ENCODE assay signal across 5 fruit fly cellular contexts in genomic region chrX:13312200-13312599, dm6.
TF ChIP-seq lines count a peak whose summit lies in the region.

No protein-coding gene starts in this region.

- no peak for TF ChIP-seq CTCF in whole organism, embryonic (GFP tag; optimal IDR thresholded peaks at IDR 0.05; lab: Kevin White, UChicago)

TF ChIP-seq in whole organism, adult, 20 proteins besides CTCF, POLR2A, EP300 and RAD21:
- peak; percentile 32 for TF ChIP-seq tj (GFP tag; optimal IDR thresholded peaks at IDR 0.05; lab: Kevin White, UChicago)
- no peak for TF ChIP-seq cnc (optimal IDR thresholded peaks at IDR 0.05; lab: Kevin White, UChicago)
- TF ChIP-seq cic (GFP tag; optimal IDR thresholded peaks at IDR 0.05; lab: Kevin White, UChicago): no peak
- TF ChIP-seq CG11617 (GFP tag; optimal IDR thresholded peaks at IDR 0.05; lab: Kevin White, UChicago): peak; percentile 24
- no peak for TF ChIP-seq ovo (GFP tag; optimal IDR thresholded peaks at IDR 0.05; lab: Kevin White, UChicago)
- TF ChIP-seq CG7045 (GFP tag; optimal IDR thresholded peaks at IDR 0.05; lab: Kevin White, UChicago): peak; percentile 32
- TF ChIP-seq CG12768 (GFP tag; optimal IDR thresholded peaks at IDR 0.05; lab: Kevin White, UChicago): peak; percentile 6
- TF ChIP-seq CG14711 (tag; optimal IDR thresholded peaks at IDR 0.05; lab: Kevin White, UChicago): peak; percentile 39
- peak; percentile 9 for TF ChIP-seq pad (GFP tag; optimal IDR thresholded peaks at IDR 0.05; lab: Kevin White, UChicago)
- TF ChIP-seq Mnt (GFP tag; optimal IDR thresholded peaks at IDR 0.05; lab: Kevin White, UChicago): no peak
- TF ChIP-seq CG33017 (tag; optimal IDR thresholded peaks at IDR 0.05; lab: Kevin White, UChicago): peak; percentile 4
- TF ChIP-seq CG7101 (tag; optimal IDR thresholded peaks at IDR 0.05; lab: Kevin White, UChicago): peak; percentile 56

TF ChIP-seq in whole organism, embryonic, 481 proteins besides CTCF, POLR2A, EP300 and RAD21 (continues in another document):
- no peak for TF ChIP-seq gce (GFP tag; IDR thresholded peaks at IDR 0.05; lab: Robert Waterston, UW)
- TF ChIP-seq D19B (GFP tag; optimal IDR thresholded peaks at IDR 0.05; lab: Kevin White, UChicago): no peak
- TF ChIP-seq Dfd (GFP tag; optimal IDR thresholded peaks at IDR 0.05; lab: Kevin White, UChicago): no peak
- TF ChIP-seq CG8290 (GFP tag; optimal IDR thresholded peaks at IDR 0.05; lab: Kevin White, UChicago): no peak
- no peak for TF ChIP-seq CG8290 (tag; optimal IDR thresholded peaks at IDR 0.05; lab: Kevin White, UChicago)
- no peak for TF ChIP-seq gsb (GFP tag; IDR thresholded peaks at IDR 0.05; lab: Robert Waterston, UW)
- peak; percentile 24 for TF ChIP-seq nom (GFP tag; optimal IDR thresholded peaks at IDR 0.05; lab: Kevin White, UChicago)
- no peak for TF ChIP-seq pb (GFP tag; optimal IDR thresholded peaks at IDR 0.05; lab: Kevin White, UChicago)
- no peak for TF ChIP-seq Dp (GFP tag; optimal IDR thresholded peaks at IDR 0.05; lab: Kevin White, UChicago)
- no peak for TF ChIP-seq cwo (GFP tag; optimal IDR thresholded peaks at IDR 0.05; lab: Kevin White, UChicago)
- TF ChIP-seq HLHmδ (GFP tag; optimal IDR thresholded peaks at IDR 0.05; lab: Kevin White, UChicago): no peak
- TF ChIP-seq Sry-β (GFP tag; optimal IDR thresholded peaks at IDR 0.05; lab: Kevin White, UChicago): no peak
- no peak for TF ChIP-seq B-H2 (GFP tag; optimal IDR thresholded peaks at IDR 0.05; lab: Kevin White, UChicago)
- peak; percentile 2 for TF ChIP-seq lbe (GFP tag; optimal IDR thresholded peaks at IDR 0.05; lab: Kevin White, UChicago)
- TF ChIP-seq knrl (GFP tag; IDR thresholded peaks at IDR 0.05; lab: Robert Waterston, UW; ENCODE audit: partially characterized antibody): no peak
- no peak for TF ChIP-seq tll (GFP tag; optimal IDR thresholded peaks at IDR 0.05; lab: Kevin White, UChicago)
- TF ChIP-seq vnd (GFP tag; IDR thresholded peaks at IDR 0.05; lab: Robert Waterston, UW; ENCODE audit: partially characterized antibody): no peak
- no peak for TF ChIP-seq CG6683 (GFP tag; optimal IDR thresholded peaks at IDR 0.05; lab: Kevin White, UChicago)
- peak; percentile 15 for TF ChIP-seq CG11504 (tag; optimal IDR thresholded peaks at IDR 0.05; lab: Kevin White, UChicago)
- TF ChIP-seq CG2116 (GFP tag; optimal IDR thresholded peaks at IDR 0.05; lab: Kevin White, UChicago): no peak
- TF ChIP-seq CG7963 (GFP tag; IDR thresholded peaks at IDR 0.05; lab: Robert Waterston, UW; ENCODE audit: partially characterized antibody): no peak

TF ChIP-seq in whole organism, prepupa, 60 proteins besides CTCF, POLR2A, EP300 and RAD21 (continues in another document):
- TF ChIP-seq dac (GFP tag; optimal IDR thresholded peaks at IDR 0.05; lab: Kevin White, UChicago): no peak
- TF ChIP-seq CG6276 (GFP tag; optimal IDR thresholded peaks at IDR 0.05; lab: Kevin White, UChicago): peak; percentile 46
- TF ChIP-seq net (GFP tag; optimal IDR thresholded peaks at IDR 0.05; lab: Kevin White, UChicago): peak; percentile 35
- no peak for TF ChIP-seq CG11294 (GFP tag; IDR thresholded peaks at IDR 0.05; lab: Robert Waterston, UW)
- peak; percentile 60 for TF ChIP-seq Sox14 (GFP tag; optimal IDR thresholded peaks at IDR 0.05; lab: Kevin White, UChicago)
- TF ChIP-seq CG8319 (GFP tag; optimal IDR thresholded peaks at IDR 0.05; lab: Kevin White, UChicago): peak; percentile 20
- peak; percentile 85 for TF ChIP-seq Eip78C (GFP tag; lab: Kevin White, UChicago)
- peak; percentile 45 for TF ChIP-seq CG7368 (GFP tag; optimal IDR thresholded peaks at IDR 0.05; lab: Kevin White, UChicago)
- TF ChIP-seq fkh (GFP tag; optimal IDR thresholded peaks at IDR 0.05; lab: Kevin White, UChicago): no peak
- TF ChIP-seq vri (GFP tag; optimal IDR thresholded peaks at IDR 0.05; lab: Kevin White, UChicago): peak; percentile 28
- TF ChIP-seq svp (GFP tag; lab: Kevin White, UChicago): peak; percentile 85
- TF ChIP-seq CG11762 (GFP tag; optimal IDR thresholded peaks at IDR 0.05; lab: Kevin White, UChicago; ENCODE audit: insufficient read depth): peak; percentile 12
- peak; percentile 41 for TF ChIP-seq Hr4 (GFP tag; optimal IDR thresholded peaks at IDR 0.05; lab: Kevin White, UChicago)
- TF ChIP-seq CG4318 (GFP tag; optimal IDR thresholded peaks at IDR 0.05; lab: Kevin White, UChicago): peak; percentile 15
- TF ChIP-seq eg (GFP tag; IDR thresholded peaks at IDR 0.05; lab: Robert Waterston, UW): peak; percentile 54
- peak; percentile 61 for TF ChIP-seq CG3919 (GFP tag; optimal IDR thresholded peaks at IDR 0.05; lab: Kevin White, UChicago)
- TF ChIP-seq CG6854 (GFP tag; optimal IDR thresholded peaks at IDR 0.05; lab: Kevin White, UChicago): peak; percentile 36
- TF ChIP-seq ss (GFP tag; optimal IDR thresholded peaks at IDR 0.05; lab: Kevin White, UChicago): peak; percentile 64 to 65
- peak; percentile 68 for TF ChIP-seq CG31627 (GFP tag; optimal IDR thresholded peaks at IDR 0.05; lab: Kevin White, UChicago)
- peak; percentile 74 for TF ChIP-seq CG8119 (GFP tag; IDR thresholded peaks at IDR 0.05; lab: Robert Waterston, UW)
- TF ChIP-seq Lpt (GFP tag; optimal IDR thresholded peaks at IDR 0.05; lab: Kevin White, UChicago): peak; percentile 52

TF ChIP-seq in whole organism, pupa, 21 proteins besides CTCF, POLR2A, EP300 and RAD21:
- TF ChIP-seq CG15710 (tag; optimal IDR thresholded peaks at IDR 0.05; lab: Kevin White, UChicago): peak; percentile 72
- peak; percentile 71 for TF ChIP-seq CG17806 (tag; optimal IDR thresholded peaks at IDR 0.05; lab: Kevin White, UChicago)
- TF ChIP-seq Pif1B (GFP tag; optimal IDR thresholded peaks at IDR 0.05; lab: Kevin White, UChicago): peak; percentile 44
- no peak for TF ChIP-seq rn (GFP tag; IDR thresholded peaks at IDR 0.05; lab: Robert Waterston, UW)
- peak; percentile 11 for TF ChIP-seq gl (tag; optimal IDR thresholded peaks at IDR 0.05; lab: Kevin White, UChicago)
- peak; percentile 74 for TF ChIP-seq CG8159 (tag; optimal IDR thresholded peaks at IDR 0.05; lab: Kevin White, UChicago)
- peak; percentile 77 for TF ChIP-seq CG9948 (tag; optimal IDR thresholded peaks at IDR 0.05; lab: Kevin White, UChicago)
- TF ChIP-seq EcR (GFP tag; optimal IDR thresholded peaks at IDR 0.05; lab: Kevin White, UChicago): peak; percentile 17
- no peak for TF ChIP-seq D1 (tag; optimal IDR thresholded peaks at IDR 0.05; lab: Kevin White, UChicago)
- peak; percentile 64 for TF ChIP-seq CG34367 (tag; optimal IDR thresholded peaks at IDR 0.05; lab: Kevin White, UChicago)
- TF ChIP-seq CG10348 (GFP tag; IDR thresholded peaks at IDR 0.05; lab: Robert Waterston, UW): no peak
- TF ChIP-seq Ets98B (GFP tag; IDR thresholded peaks at IDR 0.05; lab: Robert Waterston, UW): peak; percentile 54
- peak; percentile 56 for TF ChIP-seq Pif1A (GFP tag; optimal IDR thresholded peaks at IDR 0.05; lab: Kevin White, UChicago)
- TF ChIP-seq CG32121 (GFP tag; IDR thresholded peaks at IDR 0.05; lab: Robert Waterston, UW): peak; percentile 40; the same call in 1 of the 2 replicates
- TF ChIP-seq CG12605 (GFP tag; IDR thresholded peaks at IDR 0.05; lab: Robert Waterston, UW): no peak
- peak; percentile 78 for TF ChIP-seq CG14655 (GFP tag; optimal IDR thresholded peaks at IDR 0.05; lab: Kevin White, UChicago)
- TF ChIP-seq CG8301 (tag; optimal IDR thresholded peaks at IDR 0.05; lab: Kevin White, UChicago): peak; percentile 73
- TF ChIP-seq fd96Ca (GFP tag; IDR thresholded peaks at IDR 0.05; lab: Robert Waterston, UW): peak; percentile 31; the same call in 1 of the 3 replicates
- TF ChIP-seq CG13204 (GFP tag; optimal IDR thresholded peaks at IDR 0.05; lab: Kevin White, UChicago): peak; percentile 33
- TF ChIP-seq Snoo (tag; optimal IDR thresholded peaks at IDR 0.05; lab: Kevin White, UChicago): peak; percentile 65
- peak; percentile 42; the same call in 1 of the 3 replicates for TF ChIP-seq CG4496 (GFP tag; IDR thresholded peaks at IDR 0.05; lab: Robert Waterston, UW)
TF ChIP-seq in whole organism, pupa: peak in this region for 17.

TF ChIP-seq in whole organism, wandering third instar larva, 38 proteins besides CTCF, POLR2A, EP300 and RAD21 (continues in another document):
- TF ChIP-seq sv (GFP tag; optimal IDR thresholded peaks at IDR 0.05; lab: Kevin White, UChicago) (no peak), foxo (GFP tag; optimal IDR thresholded peaks at IDR 0.05; lab: Kevin White, UChicago) (peak in 1 of 2 experiments; percentile 56), CG9705 (GFP tag; optimal IDR thresholded peaks at IDR 0.05; lab: Kevin White, UChicago) (no peak), Myc (optimal IDR thresholded peaks at IDR 0.05; lab: Kevin White, UChicago) (no peak), Dif (GFP tag; optimal IDR thresholded peaks at IDR 0.05; lab: Kevin White, UChicago; ENCODE audit: partially characterized antibody) (no peak), OdsH (GFP tag; optimal IDR thresholded peaks at IDR 0.05; lab: Kevin White, UChicago) (peak; percentile 20), Vsx2 (GFP tag; optimal IDR thresholded peaks at IDR 0.05; lab: Kevin White, UChicago; ENCODE audit: partially characterized antibody) (no peak), Mio (GFP tag; optimal IDR thresholded peaks at IDR 0.05; lab: Kevin White, UChicago) (no peak), pan (optimal IDR thresholded peaks at IDR 0.05; lab: Kevin White, UChicago) (no peak), CG32264 (GFP tag; optimal IDR thresholded peaks at IDR 0.05; lab: Kevin White, UChicago) (no peak), lola (GFP tag; optimal IDR thresholded peaks at IDR 0.05; lab: Kevin White, UChicago) (no peak), Sp1 (GFP tag; optimal IDR thresholded peaks at IDR 0.05; lab: Kevin White, UChicago) (peak; percentile 74), CrebA (GFP tag; optimal IDR thresholded peaks at IDR 0.05; lab: Kevin White, UChicago; ENCODE audit: borderline replicate concordance) (no peak), tai (GFP tag; optimal IDR thresholded peaks at IDR 0.05; lab: Kevin White, UChicago) (no peak), Dfd (GFP tag; optimal IDR thresholded peaks at IDR 0.05; lab: Kevin White, UChicago) (no peak), usp (GFP tag; optimal IDR thresholded peaks at IDR 0.05; lab: Kevin White, UChicago) (no peak), brk (GFP tag; optimal IDR thresholded peaks at IDR 0.05; lab: Kevin White, UChicago) (no peak), Rel (GFP tag; optimal IDR thresholded peaks at IDR 0.05; lab: Kevin White, UChicago) (no peak), Rel (tag; optimal IDR thresholded peaks at IDR 0.05; lab: Kevin White, UChicago) (peak; percentile 5), Abd-B (GFP tag; optimal IDR thresholded peaks at IDR 0.05; lab: Kevin White, UChicago) (no peak), GATAd (GFP tag; optimal IDR thresholded peaks at IDR 0.05; lab: Kevin White, UChicago) (no peak), Hnf4 (GFP tag; optimal IDR thresholded peaks at IDR 0.05; lab: Kevin White, UChicago) (peak; percentile 14), N (GFP tag; optimal IDR thresholded peaks at IDR 0.05; lab: Kevin White, UChicago) (no peak), fru (GFP tag; optimal IDR thresholded peaks at IDR 0.05; lab: Kevin White, UChicago) (peak; percentile 53), Hr83 (GFP tag; optimal IDR thresholded peaks at IDR 0.05; lab: Kevin White, UChicago; ENCODE audit: poor library complexity, severe bottlenecking) (no peak), woc (GFP tag; optimal IDR thresholded peaks at IDR 0.05; lab: Kevin White, UChicago) (peak; percentile 14)
